Worm (Caenorhabditis elegans) whole organism, L2 larva: ENCODE results near the gene lact-5.

Experiments
- C34F6.9 ChIP-seq: fragments of 150-350 bp; optimal IDR thresholded peaks from 2 replicates; lab custom pipeline; 2014; ENCODE audit warnings: missing biosample characterization, missing genetic modification characterization
- F13H6.1 ChIP-seq: sonication (generic microtip); optimal IDR thresholded peaks from 2 replicates; lab custom pipeline; 2016; ENCODE audit warnings: missing genetic modification characterization, missing compliant biosample characterization
- R02D3.7 ChIP-seq: fragments of 150-350 bp; optimal IDR thresholded peaks from 2 replicates; lab custom pipeline; 2014; ENCODE audit warnings: missing biosample characterization, missing genetic modification characterization
- Y55F3AM.14 ChIP-seq: fragments of 200-800 bp; sonication (Bioruptor generic); optimal IDR thresholded peaks from 2 replicates; lab custom pipeline; 2018; ENCODE audit warnings: mild to moderate bottlenecking, missing genetic modification characterization, missing compliant biosample characterization
- ZK546.5 ChIP-seq: sonication (generic microtip); optimal IDR thresholded peaks from 2 replicates; lab custom pipeline; 2017; ENCODE audit warnings: missing biosample characterization, missing genetic modification characterization
- alr-1 ChIP-seq: fragments of 150-350 bp; optimal IDR thresholded peaks from 2 replicates; lab custom pipeline; 2014; ENCODE audit warnings: missing biosample characterization, missing genetic modification characterization
- aly-2 ChIP-seq: fragments of 150-350 bp; optimal IDR thresholded peaks from 2 replicates; lab custom pipeline; 2014; ENCODE audit warnings: missing biosample characterization, missing genetic modification characterization
- ama-1 ChIP-seq: fragments of 150-350 bp; optimal IDR thresholded peaks from 2 replicates; lab custom pipeline; 2018; ENCODE audit warnings: inconsistent platforms
- blmp-1 ChIP-seq: sonication (generic microtip); optimal IDR thresholded peaks from 2 replicates; lab custom pipeline; 2017; ENCODE audit warnings: missing genetic modification characterization, mild to moderate bottlenecking, missing compliant biosample characterization, antibody characterized with exemption, moderate library complexity; ENCODE audit not compliant: insufficient read depth
- ceh-16 ChIP-seq: fragments of 150-350 bp; optimal IDR thresholded peaks from 2 replicates; lab custom pipeline; 2014; ENCODE audit warnings: missing biosample characterization, missing genetic modification characterization
- ceh-82 ChIP-seq: fragments of 150-350 bp; optimal IDR thresholded peaks from 2 replicates; lab custom pipeline; 2014; ENCODE audit warnings: missing biosample characterization, missing genetic modification characterization
- crh-2 ChIP-seq: sonication (generic microtip); optimal IDR thresholded peaks from 2 replicates; lab custom pipeline; 2017; ENCODE audit warnings: missing biosample characterization, missing genetic modification characterization
- dmd-4 ChIP-seq: sonication (generic microtip); optimal IDR thresholded peaks from 2 replicates; lab custom pipeline; 2017; ENCODE audit warnings: missing biosample characterization, missing genetic modification characterization
- egl-27 ChIP-seq: sonication (generic microtip); optimal IDR thresholded peaks from 3 replicates; lab custom pipeline; 2017; ENCODE audit warnings: missing biosample characterization, missing genetic modification reagents, missing genetic modification characterization
- elt-1 ChIP-seq: fragments of 150-350 bp; optimal IDR thresholded peaks from 2 replicates; lab custom pipeline; 2014; ENCODE audit warnings: missing biosample characterization, missing genetic modification characterization
- elt-3 ChIP-seq: sonication (generic microtip); optimal IDR thresholded peaks from 2 replicates; lab custom pipeline; 2017; ENCODE audit warnings: missing biosample characterization, missing genetic modification characterization
- fos-1 ChIP-seq: fragments of 150-350 bp; optimal IDR thresholded peaks from 2 replicates; lab custom pipeline; 2014; ENCODE audit warnings: missing biosample characterization, missing genetic modification characterization
- gmeb-1 ChIP-seq: fragments of 150-350 bp; optimal IDR thresholded peaks from 2 replicates; lab custom pipeline; 2014; ENCODE audit warnings: missing biosample characterization, missing genetic modification characterization
- lin-13 ChIP-seq: fragments of 150-350 bp; optimal IDR thresholded peaks from 2 replicates; lab custom pipeline; 2014; ENCODE audit warnings: missing biosample characterization, missing genetic modification reagents, missing genetic modification characterization
- lin-39 ChIP-seq: fragments of 150-350 bp; optimal IDR thresholded peaks from 2 replicates; lab custom pipeline; 2014; ENCODE audit warnings: missing biosample characterization, missing genetic modification reagents, missing genetic modification characterization
- lsy-2 ChIP-seq, 2 experiments: fragments of 150-350 bp in 1 of 2; sonication (generic microtip) in 1 of 2; optimal IDR thresholded peaks; 2 replicates each; lab custom pipeline; 2014 to 2017; ENCODE audit warnings: missing biosample characterization in 2 of 2, missing genetic modification characterization in 2 of 2
- mab-5 ChIP-seq: fragments of 150-350 bp; optimal IDR thresholded peaks from 2 replicates; lab custom pipeline; 2014; ENCODE audit warnings: missing biosample characterization, missing genetic modification characterization
- mbf-1 ChIP-seq: sonication (generic microtip); optimal IDR thresholded peaks from 2 replicates; lab custom pipeline; 2017; ENCODE audit warnings: missing biosample characterization, missing genetic modification characterization
- mdl-1 ChIP-seq, 2 experiments: fragments of 150-350 bp in 1 of 2; sonication (generic microtip) in 1 of 2; optimal IDR thresholded peaks; 2 replicates each; lab custom pipeline; 2017; ENCODE audit warnings: missing biosample characterization in 2 of 2, missing genetic modification characterization in 2 of 2
- nhr-10 ChIP-seq: sonication (generic microtip); optimal IDR thresholded peaks from 2 replicates; lab custom pipeline; 2017; ENCODE audit warnings: missing biosample characterization, missing genetic modification characterization
- nhr-11 ChIP-seq: fragments of 150-350 bp; optimal IDR thresholded peaks from 2 replicates; lab custom pipeline; 2014; ENCODE audit warnings: missing biosample characterization, missing genetic modification characterization
- nhr-12 ChIP-seq: fragments of 150-350 bp; optimal IDR thresholded peaks from 2 replicates; lab custom pipeline; 2014; ENCODE audit warnings: missing biosample characterization, missing genetic modification characterization
- nhr-129 ChIP-seq: fragments of 150-350 bp; optimal IDR thresholded peaks from 2 replicates; lab custom pipeline; 2014; ENCODE audit warnings: missing biosample characterization, missing genetic modification characterization
- nhr-21 ChIP-seq: fragments of 150-350 bp; optimal IDR thresholded peaks from 2 replicates; lab custom pipeline; 2014; ENCODE audit warnings: missing biosample characterization, missing genetic modification characterization
- nhr-23 ChIP-seq: fragments of 150-350 bp; optimal IDR thresholded peaks from 2 replicates; lab custom pipeline; 2014; ENCODE audit warnings: missing biosample characterization, missing genetic modification reagents, missing genetic modification characterization
- nhr-237 ChIP-seq: fragments of 150-350 bp; optimal IDR thresholded peaks from 2 replicates; lab custom pipeline; 2014; ENCODE audit warnings: missing biosample characterization, missing genetic modification characterization
- nhr-25 ChIP-seq: fragments of 150-350 bp; sonication (generic microtip); optimal IDR thresholded peaks from 3 replicates; lab custom pipeline; 2014; ENCODE audit warnings: missing biosample characterization, missing genetic modification characterization
- nhr-77 ChIP-seq: fragments of 150-350 bp; optimal IDR thresholded peaks from 2 replicates; lab custom pipeline; 2014; ENCODE audit warnings: missing biosample characterization, missing genetic modification characterization
- peb-1 ChIP-seq: fragments of 150-350 bp; optimal IDR thresholded peaks from 2 replicates; lab custom pipeline; 2014; ENCODE audit warnings: missing biosample characterization, missing genetic modification characterization
- sem-4 ChIP-seq: fragments of 150-350 bp; optimal IDR thresholded peaks from 2 replicates; lab custom pipeline; 2014; ENCODE audit warnings: missing biosample characterization, missing genetic modification reagents, missing genetic modification characterization
- skn-1 ChIP-seq: sonication (generic microtip); optimal IDR thresholded peaks from 2 replicates; lab custom pipeline; 2017; ENCODE audit warnings: missing biosample characterization, missing genetic modification characterization
- sma-9 ChIP-seq, 2 experiments: fragments of 150-350 bp in 1 of 2; sonication (generic microtip) in 1 of 2; optimal IDR thresholded peaks; 2 replicates each; lab custom pipeline; 2014 to 2016; ENCODE audit warnings: missing genetic modification characterization in 2 of 2, mild to moderate bottlenecking in 1 of 2, missing biosample characterization in 1 of 2, missing compliant biosample characterization in 1 of 2, missing genetic modification reagents in 1 of 2, moderate library complexity in 1 of 2
- snpc-4 ChIP-seq: fragments of 150-350 bp; optimal IDR thresholded peaks from 2 replicates; lab custom pipeline; 2014; ENCODE audit warnings: missing biosample characterization, missing genetic modification characterization
- unc-55 ChIP-seq: fragments of 150-350 bp; sonication (generic microtip); optimal IDR thresholded peaks from 3 replicates; lab custom pipeline; 2014; ENCODE audit warnings: missing biosample characterization, missing genetic modification reagents, missing genetic modification characterization
- zag-1 ChIP-seq: fragments of 150-350 bp; optimal IDR thresholded peaks from 2 replicates; lab custom pipeline; 2014; ENCODE audit warnings: missing biosample characterization, missing genetic modification characterization
- ztf-1 ChIP-seq: fragments of 200-800 bp; sonication (Bioruptor generic); conservative IDR thresholded peaks from 2 replicates; pipeline ENCODE4 v1.3.6; 2022; ENCODE audit warnings: missing genetic modification characterization, missing compliant biosample characterization
- ztf-11 ChIP-seq: sonication (generic microtip); optimal IDR thresholded peaks from 2 replicates; lab custom pipeline; 2017; ENCODE audit warnings: missing biosample characterization, missing genetic modification characterization
- ztf-4 ChIP-seq: fragments of 150-350 bp; optimal IDR thresholded peaks from 2 replicates; lab custom pipeline; 2014; ENCODE audit warnings: missing biosample characterization, missing genetic modification characterization

lact-5 gene

ce11 chrII:4811986-4812385 is 9.6 kb downstream of the lact-5 start, which contains the start of gene rig-6:
Gene rig-6, minus strand, starts transcription at chrII:4812086.
- TF ChIP-seq mab-5 = no peak
- TF ChIP-seq ama-1 (lab: Kevin White, UChicago) = no peak
- TF ChIP-seq aly-2 (tag; lab: Kevin White, UChicago) = no peak
- TF ChIP-seq nhr-23 (tag; lab: Kevin White, UChicago) = no peak
- TF ChIP-seq crh-2 (tag; lab: Kevin White, UChicago) = no peak
- TF ChIP-seq nhr-12 (tag; lab: Kevin White, UChicago) = no peak
- TF ChIP-seq fos-1 (tag; lab: Kevin White, UChicago) = no peak
- no peak for TF ChIP-seq mdl-1 (tag; optimal IDR thresholded peaks at IDR 0.05; lab: Kevin White, UChicago)
- no peak for TF ChIP-seq nhr-237 (tag; lab: Kevin White, UChicago)
- no peak for TF ChIP-seq ztf-1 (GFP tag; lab: Robert Waterston, UW)
- TF ChIP-seq alr-1 (tag; lab: Kevin White, UChicago) = no peak
- TF ChIP-seq blmp-1 (tag; lab: Kevin White, UChicago) = no peak
- TF ChIP-seq R02D3.7 = no peak
- no peak for TF ChIP-seq mbf-1 (tag; lab: Kevin White, UChicago)

- TF ChIP-seq mbf-1 (tag; lab: Kevin White, UChicago) = no peak
- no peak for TF ChIP-seq zag-1 (tag; lab: Kevin White, UChicago)
- TF ChIP-seq sma-9 (GFP tag; optimal IDR thresholded peaks at IDR 0.05; lab: Kevin White, UChicago) = peak; percentile 11
- TF ChIP-seq sma-9 (tag; optimal IDR thresholded peaks at IDR 0.05; lab: Kevin White, UChicago) = no peak
- TF ChIP-seq skn-1 = no peak
- TF ChIP-seq crh-2 (tag; lab: Kevin White, UChicago) = peak; percentile 55
- no peak for TF ChIP-seq snpc-4 (tag; lab: Kevin White, UChicago)
- TF ChIP-seq lin-39 (tag; lab: Kevin White, UChicago) = no peak
- no peak for TF ChIP-seq ceh-16 (tag; lab: Kevin White, UChicago)
- TF ChIP-seq Y55F3AM.14 = no peak
- TF ChIP-seq aly-2 (tag; lab: Kevin White, UChicago) = no peak
- no peak for TF ChIP-seq nhr-21 (tag; lab: Kevin White, UChicago)
- no peak for TF ChIP-seq lin-13
- TF ChIP-seq nhr-12 (tag; lab: Kevin White, UChicago) = no peak
- no peak for TF ChIP-seq unc-55 (GFP tag; lab: Kevin White, UChicago)
- TF ChIP-seq nhr-77 (tag; lab: Kevin White, UChicago) = no peak
- TF ChIP-seq nhr-129 (tag; lab: Kevin White, UChicago) = peak; percentile 7
- no peak for TF ChIP-seq ama-1 (lab: Kevin White, UChicago)
- no peak for TF ChIP-seq ztf-11 (tag; lab: Kevin White, UChicago)
- no peak for TF ChIP-seq F13H6.1 (tag; lab: Kevin White, UChicago)
- no peak for TF ChIP-seq ceh-82
- TF ChIP-seq, all 48 proteins: peak for 3
Measured at ce11 chrII:4806726-4807125, 14.8 kb downstream of the lact-5 start.

ce11 chrII:4806261-4806660 is 15.3 kb downstream of the lact-5 start:
- TF ChIP-seq mab-5 (peak; percentile 68), Y55F3AM.14 (peak; percentile 3), lin-13 (no peak), ZK546.5 (tag; lab: Kevin White, UChicago) (no peak), nhr-12 (tag; lab: Kevin White, UChicago) (no peak), ztf-11 (tag; lab: Kevin White, UChicago) (no peak), mbf-1 (tag; lab: Kevin White, UChicago) (no peak), elt-3 (tag; lab: Kevin White, UChicago) (no peak), unc-55 (GFP tag; lab: Kevin White, UChicago) (no peak)

ce11 chrII:4805799-4806198 is 15.7 kb downstream of the lact-5 start:
- TF ChIP-seq nhr-25 (tag; lab: Kevin White, UChicago) (no peak), zag-1 (tag; lab: Kevin White, UChicago) (no peak), lin-13 (no peak), peb-1 (tag; lab: Kevin White, UChicago) (no peak), sma-9 (GFP tag; optimal IDR thresholded peaks at IDR 0.05; lab: Kevin White, UChicago) (peak; percentile 48), sma-9 (tag; optimal IDR thresholded peaks at IDR 0.05; lab: Kevin White, UChicago) (no peak), elt-1 (tag; lab: Kevin White, UChicago) (no peak), ceh-16 (tag; lab: Kevin White, UChicago) (no peak), ztf-4 (no peak), nhr-11 (tag; lab: Kevin White, UChicago) (no peak), alr-1 (tag; lab: Kevin White, UChicago) (no peak), nhr-21 (tag; lab: Kevin White, UChicago) (no peak), dmd-4 (no peak), F13H6.1 (tag; lab: Kevin White, UChicago) (peak; percentile 35), sem-4 (tag; lab: Kevin White, UChicago) (no peak), nhr-10 (tag; lab: Kevin White, UChicago) (no peak), Y55F3AM.14 (no peak), gmeb-1 (tag; lab: Kevin White, UChicago) (no peak), egl-27 (no peak), C34F6.9 (tag; lab: Kevin White, UChicago) (no peak), ama-1 (lab: Kevin White, UChicago) (no peak), nhr-129 (tag; lab: Kevin White, UChicago) (peak; percentile 16), elt-3 (tag; lab: Kevin White, UChicago) (no peak), lsy-2 (tag; optimal IDR thresholded peaks at IDR 0.05; lab: Kevin White, UChicago) (peak in 1 of 2 experiments; percentile 40), skn-1 (no peak)
